Fruit fly (Drosophila melanogaster) whole organism: ENCODE results near the gene pix.

ENCODE experiments used
- CG8478 ChIP-seq: fragments of >200 bp; optimal IDR thresholded peaks from 2 replicates; lab custom pipeline; 2018; ENCODE audit warnings: inconsistent platforms
- EcR ChIP-seq, 2 experiments: fragments of >200 bp; optimal IDR thresholded peaks; 2 replicates each; lab custom pipeline; 2017; ENCODE audit warnings: missing biosample characterization in 2 of 2, missing genetic modification characterization in 2 of 2, missing genetic modification reagents in 2 of 2
- pan ChIP-seq: fragments of >200 bp; optimal IDR thresholded peaks from 2 replicates; lab custom pipeline; 2017
- usp ChIP-seq: fragments of >200 bp; optimal IDR thresholded peaks from 2 replicates; lab custom pipeline; 2017; ENCODE audit warnings: missing biosample characterization, missing genetic modification characterization, mixed read lengths

dm6 chr3L:8951507-8951906 is 23.1 kb downstream of the pix start:
- no peak for TF ChIP-seq pan (lab: Kevin White, UChicago)
- no peak for TF ChIP-seq CG8478 (lab: Kevin White, UChicago)
- TF ChIP-seq usp = no peak
- TF ChIP-seq EcR (GFP tag; optimal IDR thresholded peaks at IDR 0.05; lab: Kevin White, UChicago) = no peak
